Worm (Caenorhabditis elegans) whole organism, L1 larva: Measurements from ENCODE around the gene C29E4.15.

Experiments used
- C04F5.9 ChIP-seq: sonication (generic microtip); optimal IDR thresholded peaks from 2 replicates; lab custom pipeline; 2016; ENCODE audit warnings: missing genetic modification characterization, missing compliant biosample characterization
- C16A3.4 ChIP-seq: fragments of 150-350 bp; optimal IDR thresholded peaks from 2 replicates; lab custom pipeline; 2014; ENCODE audit warnings: missing biosample characterization, missing genetic modification characterization
- F16B12.6 ChIP-seq: fragments of 150-350 bp; optimal IDR thresholded peaks from 2 replicates; lab custom pipeline; 2014; ENCODE audit warnings: missing biosample characterization, missing genetic modification characterization
- Y116A8C.19 ChIP-seq: sonication (generic microtip); optimal IDR thresholded peaks from 2 replicates; lab custom pipeline; 2016; ENCODE audit warnings: missing compliant biosample characterization, missing genetic modification characterization, borderline replicate concordance
- aha-1 ChIP-seq: fragments of 150-350 bp; optimal IDR thresholded peaks from 2 replicates; lab custom pipeline; 2014; ENCODE audit warnings: missing biosample characterization, missing genetic modification characterization
- aly-2 ChIP-seq: fragments of 150-350 bp; optimal IDR thresholded peaks from 2 replicates; lab custom pipeline; 2014; ENCODE audit warnings: missing biosample characterization, missing genetic modification characterization
- ama-1 ChIP-seq: fragments of 150-350 bp; optimal IDR thresholded peaks from 2 replicates; lab custom pipeline; 2014
- blmp-1 ChIP-seq: fragments of 150-350 bp; optimal IDR thresholded peaks from 2 replicates; lab custom pipeline; 2014; ENCODE audit warnings: missing biosample characterization, missing genetic modification characterization
- ceh-63 ChIP-seq: fragments of 200-800 bp; sonication (Bioruptor generic); optimal IDR thresholded peaks from 2 replicates; lab custom pipeline; 2018; ENCODE audit warnings: mild to moderate bottlenecking, missing genetic modification characterization, missing compliant biosample characterization
- ceh-8 ChIP-seq: fragments of 200-800 bp; sonication (Bioruptor generic); optimal IDR thresholded peaks from 2 replicates; lab custom pipeline; 2018; ENCODE audit warnings: mild to moderate bottlenecking, missing genetic modification characterization, moderate library complexity, missing compliant biosample characterization
- egl-13 ChIP-seq: sonication (generic microtip); optimal IDR thresholded peaks from 2 replicates; lab custom pipeline; 2016; ENCODE audit warnings: missing genotype, missing genetic modification reagents, missing genetic modification characterization, missing compliant biosample characterization
- elt-2 ChIP-seq: sonication (generic microtip); optimal IDR thresholded peaks from 2 replicates; lab custom pipeline; 2016; ENCODE audit warnings: missing genetic modification characterization, mild to moderate bottlenecking, inconsistent platforms, missing compliant biosample characterization, missing genetic modification reagents
- elt-3 ChIP-seq, 6 experiments: fragments of 150-350 bp in 1 of 6; sonication (generic microtip); optimal IDR thresholded peaks; 2 replicates each; lab custom pipeline; 2017 to 2018; ENCODE audit warnings: missing biosample characterization in 6 of 6, missing genetic modification characterization in 6 of 6, inconsistent platforms in 1 of 6
- ets-5 ChIP-seq: fragments of 200-800 bp; sonication (Bioruptor generic); IDR thresholded peaks from 2 replicates; pipeline ENCODE4 v1.3.6; 2022; ENCODE audit warnings: missing genetic modification characterization, missing compliant biosample characterization
- fkh-8 ChIP-seq: sonication (generic microtip); optimal IDR thresholded peaks from 2 replicates; lab custom pipeline; 2016; ENCODE audit warnings: mild to moderate bottlenecking, missing genetic modification characterization, missing compliant biosample characterization
- grh-1 ChIP-seq: fragments of 200-800 bp; sonication (Bioruptor generic); IDR thresholded peaks from 2 replicates; pipeline ENCODE4 v1.3.6; 2022; ENCODE audit warnings: missing genetic modification reagents, missing genetic modification characterization, missing compliant biosample characterization
- hlh-4 ChIP-seq: sonication (generic microtip); optimal IDR thresholded peaks from 2 replicates; lab custom pipeline; 2016; ENCODE audit warnings: mild to moderate bottlenecking, missing genetic modification characterization, missing compliant biosample characterization
- jun-1 ChIP-seq: fragments of 150-350 bp; optimal IDR thresholded peaks from 2 replicates; lab custom pipeline; 2014; ENCODE audit warnings: missing biosample characterization, missing genetic modification reagents, missing genetic modification characterization
- lin-13 ChIP-seq: fragments of 150-350 bp; optimal IDR thresholded peaks from 2 replicates; lab custom pipeline; 2014; ENCODE audit warnings: missing biosample characterization, missing genetic modification reagents, missing genetic modification characterization
- lin-15B ChIP-seq: fragments of 150-350 bp; sonication (generic microtip); optimal IDR thresholded peaks from 3 replicates; lab custom pipeline; 2014; ENCODE audit warnings: missing biosample characterization, missing genetic modification characterization
- lin-39 ChIP-seq: fragments of 150-350 bp; optimal IDR thresholded peaks from 2 replicates; lab custom pipeline; 2014; ENCODE audit warnings: missing biosample characterization, missing genetic modification reagents, missing genetic modification characterization
- lir-3 ChIP-seq: sonication (generic microtip); optimal IDR thresholded peaks from 2 replicates; lab custom pipeline; 2016; ENCODE audit warnings: mild to moderate bottlenecking, missing genetic modification characterization, moderate library complexity, missing compliant biosample characterization; ENCODE audit not compliant: poor library complexity
- lsy-2 ChIP-seq, 2 experiments: fragments of 150-350 bp; optimal IDR thresholded peaks; 2 replicates each; lab custom pipeline; 2014; ENCODE audit warnings: missing biosample characterization in 2 of 2, missing genetic modification characterization in 2 of 2
- mdl-1 ChIP-seq, 2 experiments: fragments of 150-350 bp; optimal IDR thresholded peaks; 2 replicates each; lab custom pipeline; 2014 to 2017; ENCODE audit warnings: missing biosample characterization in 2 of 2, missing genetic modification characterization in 2 of 2, inconsistent platforms in 1 of 2
- mef-2 ChIP-seq: fragments of 150-350 bp; optimal IDR thresholded peaks from 2 replicates; lab custom pipeline; 2014; ENCODE audit warnings: missing biosample characterization, missing genetic modification characterization
- mep-1 ChIP-seq: fragments of 150-350 bp; optimal IDR thresholded peaks from 2 replicates; lab custom pipeline; 2014; ENCODE audit warnings: missing biosample characterization, missing genetic modification characterization
- nhr-237 ChIP-seq: fragments of 150-350 bp; optimal IDR thresholded peaks from 2 replicates; lab custom pipeline; 2014; ENCODE audit warnings: missing biosample characterization, missing genetic modification characterization
- nhr-28 ChIP-seq: fragments of 150-350 bp; optimal IDR thresholded peaks from 2 replicates; lab custom pipeline; 2014; ENCODE audit warnings: missing biosample characterization, missing genetic modification characterization
- nhr-71 ChIP-seq: sonication (generic microtip); optimal IDR thresholded peaks from 2 replicates; lab custom pipeline; 2016; ENCODE audit warnings: mild to moderate bottlenecking, missing genetic modification characterization, moderate library complexity, missing compliant biosample characterization
- nhr-84 ChIP-seq: sonication (generic microtip); optimal IDR thresholded peaks from 2 replicates; lab custom pipeline; 2017; ENCODE audit warnings: missing biosample characterization, missing genetic modification characterization
- pag-3 ChIP-seq: sonication (generic microtip); optimal IDR thresholded peaks from 2 replicates; lab custom pipeline; 2017; ENCODE audit warnings: missing genetic modification characterization, mild to moderate bottlenecking, missing compliant biosample characterization, antibody characterized with exemption, borderline replicate concordance; ENCODE audit not compliant: insufficient read depth
- pax-3 ChIP-seq: fragments of 200-800 bp; sonication (Bioruptor generic); optimal IDR thresholded peaks from 2 replicates; lab custom pipeline; 2018; ENCODE audit warnings: mild to moderate bottlenecking, missing genetic modification characterization, moderate library complexity, missing compliant biosample characterization
- pqm-1 ChIP-seq: sonication (generic microtip); optimal IDR thresholded peaks from 3 replicates; lab custom pipeline; 2017; ENCODE audit warnings: missing biosample characterization, missing genetic modification characterization
- rnt-1 ChIP-seq: sonication (generic microtip); optimal IDR thresholded peaks from 2 replicates; lab custom pipeline; 2016; ENCODE audit warnings: mild to moderate bottlenecking, missing genetic modification characterization, moderate library complexity, missing compliant biosample characterization
- snpc-4 ChIP-seq: fragments of 150-350 bp; optimal IDR thresholded peaks from 2 replicates; lab custom pipeline; 2014; ENCODE audit warnings: missing biosample characterization, missing genetic modification characterization
- snu-23 ChIP-seq: sonication (generic microtip); optimal IDR thresholded peaks from 2 replicates; lab custom pipeline; 2016; ENCODE audit warnings: missing genetic modification characterization, missing compliant biosample characterization
- sox-4 ChIP-seq: sonication (generic microtip); optimal IDR thresholded peaks from 2 replicates; lab custom pipeline; 2016; ENCODE audit warnings: missing genetic modification characterization, missing compliant biosample characterization
- sptf-1 ChIP-seq: fragments of 150-350 bp; optimal IDR thresholded peaks from 2 replicates; lab custom pipeline; 2014; ENCODE audit warnings: missing biosample characterization, missing genetic modification characterization
- swsn-7 ChIP-seq: sonication (generic microtip); optimal IDR thresholded peaks from 2 replicates; lab custom pipeline; 2016; ENCODE audit warnings: missing genetic modification characterization, missing compliant biosample characterization
- tbx-2 ChIP-seq: sonication (generic microtip); optimal IDR thresholded peaks from 2 replicates; lab custom pipeline; 2016; ENCODE audit warnings: missing genetic modification characterization, missing compliant biosample characterization
- tlp-1 ChIP-seq: fragments of 150-350 bp; optimal IDR thresholded peaks from 2 replicates; lab custom pipeline; 2014; ENCODE audit warnings: missing biosample characterization, missing genetic modification characterization
- unc-130 ChIP-seq: fragments of 150-350 bp; optimal IDR thresholded peaks from 2 replicates; lab custom pipeline; 2017; ENCODE audit warnings: missing biosample characterization, missing genetic modification characterization, inconsistent platforms
- unc-62 ChIP-seq: fragments of 150-350 bp; optimal IDR thresholded peaks from 2 replicates; lab custom pipeline; 2014; ENCODE audit warnings: missing biosample characterization, missing genetic modification reagents, missing genetic modification characterization
- unc-98 ChIP-seq: fragments of 200-800 bp; sonication (Bioruptor generic); IDR thresholded peaks from 2 replicates; pipeline ENCODE4 v1.3.6; 2022; ENCODE audit warnings: missing genetic modification characterization, missing compliant biosample characterization
- vab-15 ChIP-seq: sonication (generic microtip); optimal IDR thresholded peaks from 2 replicates; lab custom pipeline; 2017; ENCODE audit warnings: missing genotype, mild to moderate bottlenecking, missing genetic modification characterization, missing compliant biosample characterization
- xbp-1 ChIP-seq: sonication (generic microtip); optimal IDR thresholded peaks from 2 replicates; lab custom pipeline; 2016; ENCODE audit warnings: missing genetic modification characterization, missing compliant biosample characterization
- zip-4 ChIP-seq: fragments of 200-800 bp; sonication (Bioruptor generic); optimal IDR thresholded peaks from 2 replicates; lab custom pipeline; 2018; ENCODE audit warnings: mild to moderate bottlenecking, missing genetic modification characterization, moderate library complexity, missing compliant biosample characterization
- ztf-11 ChIP-seq, 2 experiments: sonication (generic microtip); optimal IDR thresholded peaks; 2 replicates each; lab custom pipeline; 2016 to 2017; ENCODE audit warnings: missing genetic modification characterization in 2 of 2, missing biosample characterization in 1 of 2, missing compliant biosample characterization in 1 of 2

C29E4.15 gene

DNA sequence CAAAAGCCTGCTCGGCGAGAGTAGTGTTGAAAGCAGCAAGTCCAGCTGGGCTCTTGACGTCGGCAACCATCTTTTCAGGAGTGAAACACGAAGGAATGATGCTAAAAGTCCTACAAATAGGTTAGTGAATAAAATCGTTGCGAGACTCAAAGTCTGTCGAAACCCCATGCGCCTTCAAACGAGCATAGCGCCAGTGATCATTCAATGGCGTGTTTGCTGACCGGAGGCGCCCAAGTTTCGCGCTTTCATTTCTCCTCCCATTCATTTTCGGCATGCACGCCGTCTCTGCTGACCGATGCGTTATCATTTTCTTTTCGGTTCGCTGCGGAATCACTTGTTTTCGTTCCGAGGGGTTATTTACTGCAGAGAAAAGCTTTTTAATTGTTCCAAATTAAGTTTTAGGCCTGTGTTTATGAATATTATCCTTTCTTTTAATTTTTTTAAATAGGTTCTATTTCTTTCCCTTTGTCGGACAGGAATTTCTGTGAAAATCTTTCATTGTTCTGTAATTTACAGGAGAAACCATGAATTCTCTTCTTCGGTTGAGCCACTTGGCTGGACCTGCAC lies 20.9 kb downstream of the C29E4.15 start, which contains the start of the genes eef-1B.1 and aco-2 (continued):
- no peak for TF ChIP-seq pqm-1
- TF ChIP-seq aly-2 (tag; lab: Kevin White, UChicago): peak; percentile 38
- TF ChIP-seq mdl-1 (tag; optimal IDR thresholded peaks at IDR 0.05; lab: Kevin White, UChicago): peak in 1 of 2 experiments; percentile 93
- TF ChIP-seq Y116A8C.19: no peak
- TF ChIP-seq elt-3 (tag; optimal IDR thresholded peaks at IDR 0.05; lab: Kevin White, UChicago): peak in 5 of 6 experiments; percentile 53 to 97 (median 75)
- peak; percentile 33 for TF ChIP-seq mef-2 (tag; lab: Kevin White, UChicago)
- TF ChIP-seq nhr-71 (tag; lab: Kevin White, UChicago): peak; percentile 96
- TF ChIP-seq ceh-63 (GFP tag; lab: Kevin White, UChicago): no peak
- no peak for TF ChIP-seq pag-3 (tag; lab: Kevin White, UChicago)
- TF ChIP-seq swsn-7 (tag; lab: Kevin White, UChicago): peak; percentile 95
- peak; percentile 85 for TF ChIP-seq snpc-4 (tag; lab: Kevin White, UChicago)
- no peak for TF ChIP-seq nhr-28 (tag; lab: Kevin White, UChicago)
- no peak for TF ChIP-seq hlh-4 (tag; lab: Kevin White, UChicago)
- peak; percentile 89 for TF ChIP-seq jun-1 (tag; lab: Kevin White, UChicago)
- no peak for TF ChIP-seq sptf-1 (tag; lab: Kevin White, UChicago)
- peak; percentile 70 for TF ChIP-seq sox-4 (tag; lab: Kevin White, UChicago)
- peak; percentile 53 for TF ChIP-seq ama-1 (lab: Kevin White, UChicago)
- peak; percentile 82 for TF ChIP-seq egl-13 (tag; lab: Kevin White, UChicago)
- peak; percentile 73 for TF ChIP-seq F16B12.6 (tag; lab: Kevin White, UChicago)
- peak; percentile 95 for TF ChIP-seq blmp-1 (tag; lab: Kevin White, UChicago)
- TF ChIP-seq nhr-237 (tag; lab: Kevin White, UChicago): peak; percentile 39
- TF ChIP-seq nhr-84 (tag; lab: Kevin White, UChicago): no peak
- TF ChIP-seq lsy-2 (tag; optimal IDR thresholded peaks at IDR 0.05; lab: Kevin White, UChicago): peak; percentile 94 to 96
- TF ChIP-seq xbp-1 (tag; lab: Kevin White, UChicago): peak; percentile 92
- TF ChIP-seq ztf-11 (tag; optimal IDR thresholded peaks at IDR 0.05; lab: Kevin White, UChicago): peak in 1 of 2 experiments; percentile 70
- TF ChIP-seq ets-5 (GFP tag; lab: Robert Waterston, UW): no peak
- peak; percentile 69 for TF ChIP-seq C04F5.9 (tag; lab: Kevin White, UChicago)
- TF ChIP-seq zip-4: peak; percentile 83
- peak; percentile 33 for TF ChIP-seq vab-15 (tag; lab: Kevin White, UChicago)
- no peak for TF ChIP-seq tlp-1 (tag; lab: Kevin White, UChicago)
- TF ChIP-seq grh-1: peak; percentile 88
- TF ChIP-seq aha-1 (tag; lab: Kevin White, UChicago): peak; percentile 62
- peak; percentile 96 for TF ChIP-seq C16A3.4 (tag; lab: Kevin White, UChicago)
- TF ChIP-seq rnt-1 (tag; lab: Kevin White, UChicago): peak; percentile 95
- peak; percentile 91 for TF ChIP-seq mep-1 (tag; lab: Kevin White, UChicago)
- no peak for TF ChIP-seq unc-98 (GFP tag; lab: Robert Waterston, UW)
- peak; percentile 63 for TF ChIP-seq lir-3
- TF ChIP-seq ceh-8 (GFP tag; lab: Kevin White, UChicago): peak; percentile 64
- TF ChIP-seq lin-13 (GFP tag; lab: Kevin White, UChicago): peak; percentile 96
- peak; percentile 89 for TF ChIP-seq fkh-8 (tag; lab: Kevin White, UChicago)
- TF ChIP-seq tbx-2 (tag; lab: Kevin White, UChicago): peak; percentile 95
- peak; percentile 78 for TF ChIP-seq pax-3 (tag; lab: Kevin White, UChicago)
- peak; percentile 74 for TF ChIP-seq elt-2
- TF ChIP-seq unc-62 (GFP tag; lab: Kevin White, UChicago): no peak
- TF ChIP-seq unc-130 (tag; lab: Kevin White, UChicago): peak; percentile 98
- TF ChIP-seq lin-15B: peak; percentile 84
- TF ChIP-seq snu-23 (GFP tag; lab: Kevin White, UChicago): peak; percentile 97
- peak; percentile 69 for TF ChIP-seq lin-39 (tag; lab: Kevin White, UChicago)
